Worm (Caenorhabditis elegans) whole organism, late embryonic: Measurements from ENCODE around the gene K08D9.10.

ENCODE experiments used
- ama-1 ChIP-seq: fragments of 150-350 bp; optimal IDR thresholded peaks from 2 replicates; lab custom pipeline; 2014
- ceh-18 ChIP-seq: sonication (generic microtip); optimal IDR thresholded peaks from 2 replicates; lab custom pipeline; 2016; ENCODE audit warnings: missing genetic modification characterization, missing compliant biosample characterization
- ceh-34 ChIP-seq: sonication (generic microtip); optimal IDR thresholded peaks from 2 replicates; lab custom pipeline; 2016; ENCODE audit warnings: mild to moderate bottlenecking, missing genetic modification characterization, missing compliant biosample characterization
- ceh-9 ChIP-seq: sonication (generic microtip); optimal IDR thresholded peaks from 2 replicates; lab custom pipeline; 2016; ENCODE audit warnings: mild to moderate bottlenecking, missing genetic modification characterization, inconsistent platforms, missing compliant biosample characterization
- fax-1 ChIP-seq: sonication (generic microtip); optimal IDR thresholded peaks from 2 replicates; lab custom pipeline; 2016; ENCODE audit warnings: missing genotype, missing genetic modification characterization, missing compliant biosample characterization
- hlh-6 ChIP-seq: sonication (generic microtip); optimal IDR thresholded peaks from 2 replicates; lab custom pipeline; 2016; ENCODE audit warnings: missing genotype, missing genetic modification characterization, missing compliant biosample characterization
- hlh-8 ChIP-seq: sonication (generic microtip); optimal IDR thresholded peaks from 2 replicates; lab custom pipeline; 2016; ENCODE audit warnings: missing genotype, missing genetic modification characterization, missing compliant biosample characterization
- lim-6 ChIP-seq: sonication (generic microtip); optimal IDR thresholded peaks from 2 replicates; lab custom pipeline; 2016; ENCODE audit warnings: missing genetic modification characterization, missing compliant biosample characterization
- nfya-1 ChIP-seq: sonication (generic microtip); optimal IDR thresholded peaks from 2 replicates; lab custom pipeline; 2017; ENCODE audit warnings: missing genetic modification characterization, mild to moderate bottlenecking, missing compliant biosample characterization, antibody characterized with exemption, moderate library complexity
- pat-9 ChIP-seq: fragments of 200-800 bp; sonication (Bioruptor generic); optimal IDR thresholded peaks from 2 replicates; lab custom pipeline; 2018; ENCODE audit warnings: mild to moderate bottlenecking, missing genetic modification characterization, moderate library complexity, missing compliant biosample characterization
- ref-2 ChIP-seq: sonication (generic microtip); optimal IDR thresholded peaks from 2 replicates; lab custom pipeline; 2016; ENCODE audit warnings: missing genetic modification characterization, missing compliant biosample characterization
- sdc-2 ChIP-seq: sonication (generic microtip); optimal IDR thresholded peaks from 2 replicates; lab custom pipeline; 2016; ENCODE audit warnings: missing genotype, missing genetic modification characterization, missing compliant biosample characterization
- tbx-2 ChIP-seq: sonication (generic microtip); optimal IDR thresholded peaks from 2 replicates; lab custom pipeline; 2016; ENCODE audit warnings: missing genetic modification characterization, missing compliant biosample characterization
- unc-55 ChIP-seq: sonication (generic microtip); optimal IDR thresholded peaks from 2 replicates; lab custom pipeline; 2017; ENCODE audit warnings: missing biosample characterization, missing genetic modification reagents, missing genetic modification characterization

DNA sequence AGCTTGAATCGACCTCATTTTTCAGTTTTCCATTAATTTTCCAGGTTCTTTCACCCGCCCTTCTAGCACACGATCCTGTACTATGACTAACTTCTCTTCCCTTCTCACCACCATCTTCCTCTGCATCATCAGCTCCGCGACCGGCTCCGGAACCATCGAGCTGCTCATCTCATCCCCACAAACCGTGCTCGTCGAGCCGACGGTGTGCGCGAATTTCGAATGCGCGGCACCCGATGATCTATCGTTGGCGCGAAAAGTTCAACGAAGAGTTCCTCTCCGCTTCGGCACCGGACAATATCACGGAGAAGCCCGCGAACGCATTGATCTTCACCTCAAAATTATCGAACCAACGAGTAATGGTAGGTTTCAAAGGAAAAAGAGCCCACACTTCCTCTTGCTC, 20.6 kb upstream of the K08D9.10 start, which contains the start of gene apx-1:
- TF ChIP-seq unc-55 (GFP tag; lab: Kevin White, UChicago) (no peak), ceh-9 (no peak), ama-1 (lab: Kevin White, UChicago) (no peak), sdc-2 (no peak), ceh-18 (tag; lab: Kevin White, UChicago) (no peak), ref-2 (tag; lab: Kevin White, UChicago) (no peak), lim-6 (tag; lab: Kevin White, UChicago) (no peak), hlh-8 (tag; lab: Kevin White, UChicago) (no peak), hlh-6 (tag; lab: Kevin White, UChicago) (no peak), tbx-2 (no peak), nfya-1 (tag; lab: Kevin White, UChicago) (no peak), pat-9 (no peak), ceh-34 (no peak), fax-1 (tag; lab: Kevin White, UChicago) (no peak)
